Worm (Caenorhabditis elegans): Measurements from ENCODE around the gene glb-20.

DNA sequence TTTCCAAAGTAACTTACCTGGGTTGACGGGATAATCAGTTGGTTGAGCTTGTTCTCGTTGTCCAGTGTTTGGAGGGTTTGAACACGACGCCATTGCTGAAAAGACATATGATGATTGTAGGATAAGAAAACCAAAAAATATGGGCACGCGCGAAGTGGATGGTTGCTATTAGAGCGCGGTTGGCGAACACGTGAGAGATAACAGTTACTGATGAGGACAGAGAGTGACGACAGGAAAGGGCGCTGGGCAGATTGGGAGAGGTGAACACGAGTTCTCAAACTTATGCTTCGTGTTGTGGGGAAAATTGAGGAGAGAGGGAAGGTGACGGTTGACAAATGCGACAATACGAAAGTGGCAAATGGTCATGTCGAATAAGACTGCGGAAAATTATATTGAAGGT, 47.9 kb upstream of the glb-20 start, which contains the start of gene F54B11.8:
- TF ChIP-seq ceh-30 (tag; optimal IDR thresholded peaks at IDR 0.05), result no peak
- no peak for TF ChIP-seq gmeb-2 (tag; optimal IDR thresholded peaks at IDR 0.05)
- no peak for TF ChIP-seq C08G9.2 (tag; optimal IDR thresholded peaks at IDR 0.05)
- TF ChIP-seq dmd-4 (tag; optimal IDR thresholded peaks at IDR 0.05; ENCODE audit: borderline replicate concordance), result no peak
- no peak for TF ChIP-seq hlh-6 (tag; optimal IDR thresholded peaks at IDR 0.05)
- TF ChIP-seq elt-2 (tag; optimal IDR thresholded peaks at IDR 0.05), result no peak
- TF ChIP-seq pag-3 (tag; optimal IDR thresholded peaks at IDR 0.05; ENCODE audit: borderline replicate concordance), result no peak
- no peak for TF ChIP-seq nhr-11 (tag; optimal IDR thresholded peaks at IDR 0.05)
- no peak for TF ChIP-seq fkh-10 (GFP tag; optimal IDR thresholded peaks at IDR 0.05)
- no peak for TF ChIP-seq Y22D7AL.16 (tag; optimal IDR thresholded peaks at IDR 0.05)
- TF ChIP-seq pax-1 (tag; optimal IDR thresholded peaks at IDR 0.05), result no peak
- TF ChIP-seq pha-4 (tag; optimal IDR thresholded peaks at IDR 0.05), result no peak
- no peak for TF ChIP-seq tbx-7 (tag; optimal IDR thresholded peaks at IDR 0.05)
- no peak for TF ChIP-seq rnt-1 (tag; optimal IDR thresholded peaks at IDR 0.05)
